Fruit fly (Drosophila melanogaster) whole organism, embryonic: Measurements from ENCODE around the gene CG17027.
A peak's percentile ranks its signal among the peaks of the same experiment; 100 is the strongest.

Experiments
- Abd-B ChIP-seq: fragments of 200-800 bp; sonication (Bioruptor generic); optimal IDR thresholded peaks from 2 replicates; lab custom pipeline; 2018; ENCODE audit warnings: missing biosample characterization, mild to moderate bottlenecking, missing genetic modification characterization, moderate library complexity
- Asciz ChIP-seq: fragments of 200-800 bp; sonication (Bioruptor generic); optimal IDR thresholded peaks from 2 replicates; lab custom pipeline; 2017; ENCODE audit warnings: missing biosample characterization, mild to moderate bottlenecking, missing genetic modification characterization, missing genetic modification reagents
- CG10431 ChIP-seq: fragments of 200-800 bp; sonication (Bioruptor generic); optimal IDR thresholded peaks from 3 replicates; lab custom pipeline; 2018; ENCODE audit warnings: missing biosample characterization, mild to moderate bottlenecking, missing genetic modification characterization
- CG11560 ChIP-seq: fragments of 200-800 bp; sonication (Bioruptor generic); IDR thresholded peaks from 3 replicates; pipeline ENCODE4 v1.3.6; 2022; ENCODE audit warnings: missing biosample characterization, missing genetic modification characterization
- CG15514 ChIP-seq: fragments of 200-800 bp; sonication (Bioruptor generic); optimal IDR thresholded peaks from 3 replicates; lab custom pipeline; 2017; ENCODE audit warnings: missing biosample characterization, missing genetic modification characterization, mild to moderate bottlenecking, moderate library complexity, missing genetic modification reagents
- CG2712 ChIP-seq: fragments of 200-800 bp; optimal IDR thresholded peaks from 3 replicates; lab custom pipeline; 2019; ENCODE audit warnings: missing biosample characterization, mild to moderate bottlenecking, missing genetic modification characterization, moderate library complexity
- CG3163 ChIP-seq: fragments of 200-800 bp; sonication (Bioruptor generic); optimal IDR thresholded peaks from 3 replicates; lab custom pipeline; 2016; ENCODE audit warnings: missing biosample characterization, missing genetic modification characterization
- CG32767 ChIP-seq: fragments of 200-800 bp; sonication (Bioruptor generic); IDR thresholded peaks from 2 replicates; pipeline ENCODE4 v1.3.6; 2022; ENCODE audit warnings: missing biosample characterization, missing genetic modification characterization
- CG34422 ChIP-seq: fragments of 200-800 bp; sonication (Bioruptor generic); IDR thresholded peaks from 3 replicates; pipeline ENCODE4 v1.3.6; 2022; ENCODE audit warnings: missing biosample characterization, missing genetic modification characterization
- CG4282 ChIP-seq: fragments of 200-800 bp; sonication (Bioruptor generic); optimal IDR thresholded peaks from 2 replicates; lab custom pipeline; 2016; ENCODE audit warnings: missing biosample characterization, missing genetic modification characterization
- CG8944 ChIP-seq: fragments of 200-800 bp; sonication (Bioruptor generic); optimal IDR thresholded peaks from 3 replicates; lab custom pipeline; 2016; ENCODE audit warnings: missing biosample characterization, missing genetic modification characterization
- CG9817 ChIP-seq: fragments of 200-800 bp; sonication (Bioruptor generic); optimal IDR thresholded peaks from 2 replicates; lab custom pipeline; 2018; ENCODE audit warnings: missing biosample characterization, mild to moderate bottlenecking, missing genetic modification characterization, moderate library complexity
- Chrac-16 ChIP-seq: fragments of 200-800 bp; sonication (Bioruptor generic); optimal IDR thresholded peaks from 3 replicates; lab custom pipeline; 2016; ENCODE audit warnings: missing biosample characterization, missing genetic modification characterization
- D19A ChIP-seq: fragments of 200-800 bp; optimal IDR thresholded peaks from 3 replicates; lab custom pipeline; 2019; ENCODE audit warnings: missing biosample characterization, mild to moderate bottlenecking, missing genetic modification characterization, moderate library complexity
- Deaf1 ChIP-seq: fragments of 200-800 bp; optimal IDR thresholded peaks from 3 replicates; lab custom pipeline; 2019; ENCODE audit warnings: missing biosample characterization, mild to moderate bottlenecking, missing genetic modification characterization, moderate library complexity
- Dfd ChIP-seq, 2 experiments: fragments of >200 bp; optimal IDR thresholded peaks; 2 replicates each; lab custom pipeline; 2017; ENCODE audit warnings: missing biosample characterization in 2 of 2, missing genetic modification characterization in 2 of 2
- Eip74EF ChIP-seq, 2 experiments: fragments of 200-800 bp in 1 of 2; fragments of >200 bp in 1 of 2; sonication (Bioruptor generic) in 1 of 2; optimal IDR thresholded peaks; 2 replicates each; lab custom pipeline; 2017 to 2019; ENCODE audit warnings: missing biosample characterization in 2 of 2, missing genetic modification characterization in 2 of 2, mild to moderate bottlenecking in 1 of 2, moderate library complexity in 1 of 2
- Gsc ChIP-seq: fragments of 200-800 bp; sonication (Bioruptor generic); IDR thresholded peaks from 2 replicates; pipeline ENCODE4 v1.3.6; 2022; ENCODE audit warnings: missing biosample characterization, missing genetic modification characterization
- HLH4C ChIP-seq: fragments of 200-800 bp; sonication (Bioruptor generic); IDR thresholded peaks from 3 replicates; pipeline ENCODE4 v1.3.6; 2022; ENCODE audit warnings: missing biosample characterization, missing genetic modification characterization; ENCODE audit not compliant: partially characterized antibody
- Jarid2 ChIP-seq: fragments of 200-800 bp; sonication (Bioruptor generic); optimal IDR thresholded peaks from 3 replicates; lab custom pipeline; 2017; ENCODE audit warnings: mild to moderate bottlenecking, missing biosample characterization, missing genetic modification reagents, missing genetic modification characterization
- Lhr ChIP-seq: fragments of 200-800 bp; sonication (Bioruptor generic); optimal IDR thresholded peaks from 3 replicates; lab custom pipeline; 2017; ENCODE audit warnings: mild to moderate bottlenecking, missing biosample characterization, missing genetic modification reagents, missing genetic modification characterization
- Mes4 ChIP-seq: fragments of 200-800 bp; sonication (Bioruptor generic); optimal IDR thresholded peaks from 2 replicates; lab custom pipeline; 2016; ENCODE audit warnings: missing biosample characterization, missing genetic modification characterization
- Nf-YB ChIP-seq: fragments of 200-800 bp; sonication (Bioruptor generic); optimal IDR thresholded peaks from 3 replicates; lab custom pipeline; 2019; ENCODE audit warnings: missing biosample characterization, mild to moderate bottlenecking, missing genetic modification characterization, moderate library complexity
- Opbp ChIP-seq: fragments of 200-800 bp; sonication (Bioruptor generic); IDR thresholded peaks from 3 replicates; pipeline ENCODE4 v1.3.6; 2022; ENCODE audit warnings: missing biosample characterization, missing genetic modification characterization; ENCODE audit not compliant: partially characterized antibody
- Sin3A ChIP-seq: fragments of >200 bp; optimal IDR thresholded peaks from 2 replicates; lab custom pipeline; 2018
- ap ChIP-seq: fragments of 200-800 bp; sonication (Bioruptor generic); IDR thresholded peaks from 2 replicates; pipeline ENCODE4 v1.3.6; 2022; ENCODE audit warnings: missing biosample characterization, missing genetic modification characterization
- ash1 ChIP-seq: fragments of 200-800 bp; sonication (Bioruptor generic); optimal IDR thresholded peaks from 2 replicates; lab custom pipeline; 2018; ENCODE audit warnings: missing biosample characterization, mild to moderate bottlenecking, missing genetic modification characterization
- ato ChIP-seq: fragments of 200-800 bp; sonication (Bioruptor generic); IDR thresholded peaks from 2 replicates; pipeline ENCODE4 v1.3.6; 2022; ENCODE audit warnings: missing biosample characterization, missing genetic modification characterization; ENCODE audit not compliant: partially characterized antibody
- bab2 ChIP-seq: fragments of 200-800 bp; sonication (Bioruptor generic); optimal IDR thresholded peaks from 2 replicates; lab custom pipeline; 2016; ENCODE audit warnings: missing biosample characterization, missing genetic modification characterization
- bigmax ChIP-seq: fragments of 200-800 bp; sonication (Bioruptor generic); optimal IDR thresholded peaks from 2 replicates; lab custom pipeline; 2018; ENCODE audit warnings: missing biosample characterization, mild to moderate bottlenecking, missing genetic modification characterization
- chn ChIP-seq: fragments of 200-800 bp; sonication (Bioruptor generic); optimal IDR thresholded peaks from 2 replicates; lab custom pipeline; 2016; ENCODE audit warnings: missing biosample characterization, missing genetic modification characterization
- cwo ChIP-seq: fragments of 200-800 bp; sonication (Bioruptor generic); optimal IDR thresholded peaks from 3 replicates; lab custom pipeline; 2017; ENCODE audit warnings: missing biosample characterization, missing genetic modification characterization, mild to moderate bottlenecking, moderate library complexity, missing genetic modification reagents
- dimm ChIP-seq: fragments of 200-800 bp; sonication (Bioruptor generic); IDR thresholded peaks from 2 replicates; pipeline ENCODE4 v1.3.6; 2022; ENCODE audit warnings: missing biosample characterization, missing genetic modification characterization
- dm ChIP-seq: fragments of 200-800 bp; sonication (Bioruptor generic); optimal IDR thresholded peaks from 3 replicates; lab custom pipeline; 2016; ENCODE audit warnings: missing biosample characterization, missing genetic modification characterization
- dmrt11E ChIP-seq: fragments of 200-800 bp; sonication (Bioruptor generic); optimal IDR thresholded peaks from 3 replicates; lab custom pipeline; 2018; ENCODE audit warnings: missing biosample characterization, mild to moderate bottlenecking, missing genetic modification characterization, moderate library complexity
- fd3F ChIP-seq: fragments of 200-800 bp; sonication (Bioruptor generic); optimal IDR thresholded peaks from 2 replicates; lab custom pipeline; 2018; ENCODE audit warnings: missing biosample characterization, mild to moderate bottlenecking, missing genetic modification characterization, moderate library complexity
- fd96Cb ChIP-seq: fragments of 200-800 bp; sonication (Bioruptor generic); optimal IDR thresholded peaks from 2 replicates; lab custom pipeline; 2018; ENCODE audit warnings: missing biosample characterization, mild to moderate bottlenecking, missing genetic modification characterization, moderate library complexity
- gfzf ChIP-seq: fragments of 200-800 bp; sonication (Bioruptor generic); optimal IDR thresholded peaks from 2 replicates; lab custom pipeline; 2016; ENCODE audit warnings: missing biosample characterization, mild to moderate bottlenecking, missing genetic modification characterization, moderate library complexity
- kay ChIP-seq: fragments of 200-800 bp; sonication (Bioruptor generic); optimal IDR thresholded peaks from 2 replicates; lab custom pipeline; 2016; ENCODE audit warnings: missing biosample characterization, missing genetic modification characterization
- lov ChIP-seq, 2 experiments: fragments of 200-800 bp in 1 of 2; fragments of >200 bp in 1 of 2; sonication (Bioruptor generic) in 1 of 2; IDR thresholded peaks in 1 of 2; optimal IDR thresholded peaks in 1 of 2; 2 replicates in 1 of 2; 3 replicates in 1 of 2; pipeline versions ENCODE4 v1.3.6 to Lab custom; 2017 to 2022; ENCODE audit warnings: missing biosample characterization in 1 of 2, missing genetic modification characterization in 1 of 2
- onecut ChIP-seq: fragments of 200-800 bp; sonication (Bioruptor generic); IDR thresholded peaks from 2 replicates; pipeline ENCODE4 v1.3.6; 2022; ENCODE audit warnings: missing biosample characterization, missing genetic modification characterization
- salm ChIP-seq: fragments of 200-800 bp; sonication (Bioruptor generic); optimal IDR thresholded peaks from 2 replicates; lab custom pipeline; 2018; ENCODE audit warnings: missing biosample characterization, mild to moderate bottlenecking, missing genetic modification characterization
- sim ChIP-seq: fragments of 200-800 bp; sonication (Bioruptor generic); IDR thresholded peaks from 2 replicates; pipeline ENCODE4 v1.3.6; 2022; ENCODE audit warnings: missing biosample characterization, missing genetic modification characterization
- sob ChIP-seq: fragments of 200-800 bp; sonication (Bioruptor generic); IDR thresholded peaks from 2 replicates; pipeline ENCODE4 v1.3.6; 2022; ENCODE audit warnings: missing biosample characterization, missing genetic modification characterization
- tll ChIP-seq, 2 experiments: fragments of 200-800 bp in 1 of 2; fragments of >200 bp in 1 of 2; sonication (Bioruptor generic) in 1 of 2; optimal IDR thresholded peaks; 2 replicates each; lab custom pipeline; 2017 to 2019; ENCODE audit warnings: missing biosample characterization in 2 of 2, missing genetic modification characterization in 2 of 2, mild to moderate bottlenecking in 1 of 2, moderate library complexity in 1 of 2
- trem ChIP-seq: fragments of 200-800 bp; optimal IDR thresholded peaks from 3 replicates; lab custom pipeline; 2019; ENCODE audit warnings: missing biosample characterization, mild to moderate bottlenecking, missing genetic modification characterization, moderate library complexity
- trh ChIP-seq: fragments of 200-800 bp; sonication (Bioruptor generic); optimal IDR thresholded peaks from 2 replicates; lab custom pipeline; 2016; ENCODE audit warnings: missing biosample characterization, missing genetic modification characterization
- vvl ChIP-seq: fragments of 200-800 bp; sonication (Bioruptor generic); IDR thresholded peaks from 2 replicates; pipeline ENCODE4 v1.3.6; 2022; ENCODE audit warnings: missing biosample characterization, missing genetic modification characterization

Gene CG17027

dm6 chr3L:16026065-16026789 lies 46.3 kb downstream of the CG17027 start (continued):
- TF ChIP-seq Abd-B (GFP tag; lab: Kevin White, UChicago) (no peak), Mes4 (GFP tag; lab: Kevin White, UChicago) (peak; percentile 72), dmrt11E (tag; lab: Kevin White, UChicago) (peak; percentile 72), CG32767 (peak; percentile 47; the same call in 1 of the 2 replicates), CG4282 (GFP tag; lab: Kevin White, UChicago) (peak; percentile 39), sob (peak; percentile 80), Eip74EF (GFP tag; optimal IDR thresholded peaks at IDR 0.05; lab: Kevin White, UChicago) (peak in 1 of 2 experiments; percentile 67), Opbp (GFP tag; lab: Robert Waterston, UW) (0 out of 3 replicates have a peak, but pooled peaks have one; percentile 30), lov (optimal IDR thresholded peaks at IDR 0.05; lab: Kevin White, UChicago) (no peak), lov (GFP tag; IDR thresholded peaks at IDR 0.05; lab: Robert Waterston, UW) (peak; percentile 87), sim (GFP tag; lab: Robert Waterston, UW) (0 out of 2 replicates have a peak, but pooled peaks have one; percentile 34), bab2 (GFP tag; lab: Kevin White, UChicago) (peak; percentile 81), gfzf (no peak), CG11560 (no peak), salm (tag; lab: Kevin White, UChicago) (peak; percentile 55), CG15514 (GFP tag; lab: Kevin White, UChicago) (peak; percentile 55), Sin3A (no peak), ato (GFP tag; lab: Robert Waterston, UW) (0 out of 2 replicates have a peak, but pooled peaks have one; percentile 8), CG9817 (tag; lab: Kevin White, UChicago) (no peak), kay (GFP tag; lab: Kevin White, UChicago) (peak; percentile 30), onecut (GFP tag; lab: Robert Waterston, UW) (peak; percentile 68), D19A (tag; lab: Kevin White, UChicago) (no peak), chn (peak; percentile 11), Gsc (GFP tag; lab: Robert Waterston, UW) (no peak), HLH4C (GFP tag; lab: Robert Waterston, UW) (no peak), ash1 (no peak), vvl (peak; percentile 74), cwo (GFP tag; lab: Kevin White, UChicago) (peak; percentile 47), CG3163 (GFP tag; lab: Kevin White, UChicago) (peak; percentile 72), Lhr (GFP tag; lab: Kevin White, UChicago) (peak; percentile 54), Asciz (GFP tag; lab: Kevin White, UChicago) (peak; percentile 73), trem (tag; lab: Kevin White, UChicago) (peak; percentile 8), dm (GFP tag; lab: Kevin White, UChicago) (peak; percentile 45), fd3F (GFP tag; lab: Kevin White, UChicago) (peak; percentile 25), Jarid2 (GFP tag; lab: Kevin White, UChicago) (peak; percentile 75), CG8944 (GFP tag; lab: Kevin White, UChicago) (peak; percentile 48), bigmax (GFP tag; lab: Kevin White, UChicago) (peak; percentile 34), Nf-YB (peak; percentile 43), CG10431 (peak; percentile 83), tll (GFP tag; optimal IDR thresholded peaks at IDR 0.05; lab: Kevin White, UChicago) (no peak), fd96Cb (tag; lab: Kevin White, UChicago) (peak; percentile 4), CG34422 (GFP tag; lab: Robert Waterston, UW) (peak; percentile 70; the same call in 1 of the 3 replicates), Chrac-16 (GFP tag; lab: Kevin White, UChicago) (no peak), Deaf1 (tag; lab: Kevin White, UChicago) (peak; percentile 41), CG2712 (tag; lab: Kevin White, UChicago) (peak; percentile 53), ap (peak; percentile 44; the same call in 1 of the 2 replicates), dimm (GFP tag; lab: Robert Waterston, UW) (no peak), Dfd (GFP tag; optimal IDR thresholded peaks at IDR 0.05; lab: Kevin White, UChicago) (no peak), trh (GFP tag; lab: Kevin White, UChicago) (no peak)
